Fruit fly (Drosophila melanogaster) Kc167 (cell line): ENCODE measurements around the gene red.

ENCODE experiments used
- Myc ChIP-seq: fragments of >200 bp; optimal IDR thresholded peaks from 2 replicates; lab custom pipeline; 2017; ENCODE audit warnings: missing external identifiers
- Sin3A ChIP-seq: fragments of >200 bp; optimal IDR thresholded peaks from 2 replicates; lab custom pipeline; 2018; ENCODE audit warnings: missing external identifiers
- h ChIP-seq: fragments of >200 bp; optimal IDR thresholded peaks from 3 replicates; lab custom pipeline; 2018; ENCODE audit warnings: missing external identifiers
- insv ChIP-seq: fragments of >200 bp; optimal IDR thresholded peaks from 3 replicates; lab custom pipeline; 2018; ENCODE audit warnings: missing external identifiers
- psq ChIP-seq: fragments of >200 bp; optimal IDR thresholded peaks from 2 replicates; lab custom pipeline; 2017; ENCODE audit warnings: missing external identifiers
- ttk ChIP-seq: sonication (Bioruptor generic); optimal IDR thresholded peaks from 2 replicates; lab custom pipeline; 2017; ENCODE audit warnings: missing external identifiers

dm6 chr3R:14332735-14333134 lies 43.9 kb downstream of the red start:
- TF ChIP-seq h (no peak), Sin3A (no peak), psq (no peak), insv (no peak), Myc (lab: Kevin White, UChicago) (no peak), ttk (no peak)
